Fruit fly (Drosophila melanogaster): Measurements from ENCODE around the gene gdl-ORF39.

The gdl-ORF39 gene

dm6 chr3L:15533402-15534129, 24.3 kb downstream of the gdl-ORF39 start (continued):
- TF ChIP-seq CG11560 (tag; IDR thresholded peaks at IDR 0.05) = no peak
- TF ChIP-seq hkb (optimal IDR thresholded peaks at IDR 0.05) = no peak
- peak; percentile 27; the same call in 1 of the 2 replicates for TF ChIP-seq hkb (GFP tag; IDR thresholded peaks at IDR 0.05)
- TF ChIP-seq CG12659 (GFP tag; optimal IDR thresholded peaks at IDR 0.05) = peak; percentile 31
- TF ChIP-seq tll (GFP tag; optimal IDR thresholded peaks at IDR 0.05) = no peak
- TF ChIP-seq CG4404 (GFP tag; IDR thresholded peaks at IDR 0.05) = no peak
- TF ChIP-seq CG7745 (tag; optimal IDR thresholded peaks at IDR 0.05) = no peak
- TF ChIP-seq Oli (tag; optimal IDR thresholded peaks at IDR 0.05) = peak; percentile 26
- TF ChIP-seq fd102C (GFP tag; optimal IDR thresholded peaks at IDR 0.05) = no peak
- peak; percentile 34 for TF ChIP-seq her (GFP tag; optimal IDR thresholded peaks at IDR 0.05)
- peak; percentile 11; the same call in 1 of the 2 replicates for TF ChIP-seq CG9215 (GFP tag; IDR thresholded peaks at IDR 0.05)
- peak; percentile 62 for TF ChIP-seq grn (GFP tag; optimal IDR thresholded peaks at IDR 0.05)
- TF ChIP-seq fd3F (GFP tag; optimal IDR thresholded peaks at IDR 0.05) = no peak
- TF ChIP-seq CG17802 (tag; optimal IDR thresholded peaks at IDR 0.05) = peak; percentile 46
- TF ChIP-seq CG6654 (GFP tag; optimal IDR thresholded peaks at IDR 0.05) = no peak
- no peak for TF ChIP-seq Hand (GFP tag; optimal IDR thresholded peaks at IDR 0.05)
- TF ChIP-seq nerfin-1 (tag; optimal IDR thresholded peaks at IDR 0.05) = peak; percentile 16
- TF ChIP-seq btn (GFP tag; optimal IDR thresholded peaks at IDR 0.05) = peak; percentile 37
- TF ChIP-seq gce (GFP tag; IDR thresholded peaks at IDR 0.05) = peak; percentile 8; the same call in 1 of the 3 replicates
- peak; percentile 40 for TF ChIP-seq CG8944 (GFP tag; optimal IDR thresholded peaks at IDR 0.05)
- TF ChIP-seq pnt (GFP tag; optimal IDR thresholded peaks at IDR 0.05) = peak; percentile 12
- peak; percentile 49; the same call in 1 of the 2 replicates for TF ChIP-seq CG14441 (GFP tag; IDR thresholded peaks at IDR 0.05)
- TF ChIP-seq Pdp1 (GFP tag; optimal IDR thresholded peaks at IDR 0.05) = peak; percentile 41 to 79
- TF ChIP-seq Gug (GFP tag; IDR thresholded peaks at IDR 0.05) = 0 out of 4 replicates have a peak, but pooled peaks have one; percentile 25
- 0 out of 3 replicates have a peak, but pooled peaks have one; percentile 24 for TF ChIP-seq CG34422 (GFP tag; IDR thresholded peaks at IDR 0.05)
- TF ChIP-seq zfh2 (GFP tag; optimal IDR thresholded peaks at IDR 0.05) = peak; percentile 50
- TF ChIP-seq crc (GFP tag; optimal IDR thresholded peaks at IDR 0.05) = no peak
- TF ChIP-seq esg (GFP tag; conservative IDR thresholded peaks at IDR 0.05) = peak; percentile 18; the same call in 1 of the 2 replicates
- no peak for TF ChIP-seq slp2 (GFP tag; optimal IDR thresholded peaks at IDR 0.05)
- TF ChIP-seq CG3995 (GFP tag; optimal IDR thresholded peaks at IDR 0.05) = peak; percentile 23
- no peak for TF ChIP-seq CG11456 (GFP tag; IDR thresholded peaks at IDR 0.05)
- peak; percentile 40 to 59 for TF ChIP-seq bsh (GFP tag; optimal IDR thresholded peaks at IDR 0.05)
- TF ChIP-seq sna (GFP tag; IDR thresholded peaks at IDR 0.05; ENCODE audit: partially characterized antibody) = no peak
- TF ChIP-seq Sox102F (GFP tag; optimal IDR thresholded peaks at IDR 0.05) = peak; percentile 58
- TF ChIP-seq Hr78 (GFP tag; optimal IDR thresholded peaks at IDR 0.05) = no peak
- TF ChIP-seq CG13123 (GFP tag; optimal IDR thresholded peaks at IDR 0.05) = peak; percentile 14
- no peak for TF ChIP-seq cato (GFP tag; optimal IDR thresholded peaks at IDR 0.05; ENCODE audit: borderline replicate concordance)
- TF ChIP-seq grau (tag; optimal IDR thresholded peaks at IDR 0.05) = peak; percentile 36
- TF ChIP-seq Meics (GFP tag; optimal IDR thresholded peaks at IDR 0.05) = no peak
- 0 out of 2 replicates have a peak, but pooled peaks have one; percentile 21 for TF ChIP-seq E2f1 (GFP tag; IDR thresholded peaks at IDR 0.05)
- no peak for TF ChIP-seq CG11695 (GFP tag; IDR thresholded peaks at IDR 0.05)
- no peak for TF ChIP-seq psq (GFP tag; optimal IDR thresholded peaks at IDR 0.05)
- TF ChIP-seq CG4854 (GFP tag; optimal IDR thresholded peaks at IDR 0.05) = no peak
- TF ChIP-seq lilli (GFP tag; optimal IDR thresholded peaks at IDR 0.05) = peak; percentile 29
- TF ChIP-seq CG7357 (GFP tag; IDR thresholded peaks at IDR 0.05) = 0 out of 3 replicates have a peak, but pooled peaks have one; percentile 8
- no peak for TF ChIP-seq Hmx (GFP tag; optimal IDR thresholded peaks at IDR 0.05)
- TF ChIP-seq dmrt99B (tag; optimal IDR thresholded peaks at IDR 0.05) = peak; percentile 81
- TF ChIP-seq Ptx1 (GFP tag; IDR thresholded peaks at IDR 0.05) = peak; percentile 36; the same call in 1 of the 2 replicates
- no peak for TF ChIP-seq pho (GFP tag; optimal IDR thresholded peaks at IDR 0.05)

Data from whole organism, embryonic.